Fruit fly (Drosophila melanogaster) whole organism, embryonic: ENCODE results near the gene Mob3.

Source experiments
- ATbp ChIP-seq: fragments of 200-800 bp; sonication (Bioruptor generic); optimal IDR thresholded peaks from 2 replicates; lab custom pipeline; 2017; ENCODE audit warnings: missing biosample characterization, mild to moderate bottlenecking, missing genetic modification characterization, missing genetic modification reagents
- Awh ChIP-seq: fragments of 200-800 bp; sonication (Bioruptor generic); IDR thresholded peaks from 2 replicates; pipeline ENCODE4, ENCODE4 v1.3.6; 2022; ENCODE audit warnings: missing biosample characterization, missing genetic modification characterization
- B-H2 ChIP-seq: fragments of 200-800 bp; sonication (Bioruptor generic); optimal IDR thresholded peaks from 2 replicates; lab custom pipeline; 2018; ENCODE audit warnings: missing biosample characterization, mild to moderate bottlenecking, missing genetic modification characterization
- BtbVII ChIP-seq: fragments of 200-800 bp; sonication (Bioruptor generic); optimal IDR thresholded peaks from 3 replicates; lab custom pipeline; 2017; ENCODE audit warnings: missing biosample characterization, mild to moderate bottlenecking, missing genetic modification characterization
- CG10274 ChIP-seq: fragments of 200-800 bp; sonication (Bioruptor generic); optimal IDR thresholded peaks from 3 replicates; lab custom pipeline; 2017; ENCODE audit warnings: missing biosample characterization, mild to moderate bottlenecking, missing genetic modification characterization
- CG10431 ChIP-seq: fragments of 200-800 bp; sonication (Bioruptor generic); optimal IDR thresholded peaks from 3 replicates; lab custom pipeline; 2018; ENCODE audit warnings: missing biosample characterization, mild to moderate bottlenecking, missing genetic modification characterization
- CG10565 ChIP-seq: fragments of 200-800 bp; sonication (Bioruptor generic); optimal IDR thresholded peaks from 3 replicates; lab custom pipeline; 2016; ENCODE audit warnings: missing biosample characterization, mild to moderate bottlenecking, missing genetic modification characterization
- CG11085 ChIP-seq: fragments of 200-800 bp; sonication (Bioruptor generic); IDR thresholded peaks from 2 replicates; pipeline ENCODE4 v1.3.6; 2022; ENCODE audit warnings: missing biosample characterization, missing genetic modification characterization
- CG11093 ChIP-seq: fragments of 200-800 bp; sonication (Bioruptor generic); IDR thresholded peaks from 3 replicates; pipeline ENCODE4 v1.3.6; 2022; ENCODE audit warnings: missing biosample characterization, missing genetic modification characterization
- CG1233 ChIP-seq: fragments of 200-800 bp; sonication (Bioruptor generic); optimal IDR thresholded peaks from 4 replicates; lab custom pipeline; 2018; ENCODE audit warnings: missing biosample characterization, mild to moderate bottlenecking, missing genetic modification characterization
- CG1603 ChIP-seq: fragments of 200-800 bp; sonication (Bioruptor generic); optimal IDR thresholded peaks from 2 replicates; lab custom pipeline; 2019; ENCODE audit warnings: missing biosample characterization, mild to moderate bottlenecking, missing genetic modification characterization, moderate library complexity
- CG17359 ChIP-seq: fragments of 200-800 bp; sonication (Bioruptor generic); optimal IDR thresholded peaks from 3 replicates; lab custom pipeline; 2018; ENCODE audit warnings: missing biosample characterization, mild to moderate bottlenecking, missing genetic modification characterization, moderate library complexity
- CG17385 ChIP-seq: fragments of 200-800 bp; sonication (Bioruptor generic); optimal IDR thresholded peaks from 3 replicates; lab custom pipeline; 2018; ENCODE audit warnings: missing biosample characterization, mild to moderate bottlenecking, missing genetic modification characterization
- CG17612 ChIP-seq: fragments of 200-800 bp; sonication (Bioruptor generic); IDR thresholded peaks from 2 replicates; pipeline ENCODE4 v1.3.6; 2022; ENCODE audit warnings: missing biosample characterization, missing genetic modification characterization
- CG2120 ChIP-seq: fragments of 200-800 bp; sonication (Bioruptor generic); optimal IDR thresholded peaks from 3 replicates; lab custom pipeline; 2016; ENCODE audit warnings: missing biosample characterization, missing genetic modification characterization
- CG2129 ChIP-seq: fragments of 200-800 bp; sonication (Bioruptor generic); IDR thresholded peaks from 2 replicates; pipeline ENCODE4 v1.3.6; 2022; ENCODE audit warnings: missing biosample characterization, missing genetic modification characterization; ENCODE audit not compliant: partially characterized antibody
- CG4328 ChIP-seq: fragments of 200-800 bp; sonication (Bioruptor generic); optimal IDR thresholded peaks from 3 replicates; lab custom pipeline; 2017; ENCODE audit warnings: missing biosample characterization, missing genetic modification reagents, missing genetic modification characterization
- CG4360 ChIP-seq: fragments of 200-800 bp; sonication (Bioruptor generic); IDR thresholded peaks from 2 replicates; pipeline ENCODE4 v1.3.6; 2022; ENCODE audit warnings: missing biosample characterization, missing genetic modification characterization
- CG4424 ChIP-seq: fragments of 200-800 bp; sonication (Bioruptor generic); optimal IDR thresholded peaks from 3 replicates; lab custom pipeline; 2016; ENCODE audit warnings: missing biosample characterization, missing genetic modification characterization
- CG4820 ChIP-seq: fragments of 200-800 bp; sonication (Bioruptor generic); optimal IDR thresholded peaks from 3 replicates; lab custom pipeline; 2016; ENCODE audit warnings: missing biosample characterization, missing genetic modification characterization
- CG6765 ChIP-seq: fragments of 200-800 bp; sonication (Bioruptor generic); optimal IDR thresholded peaks from 3 replicates; lab custom pipeline; 2017; ENCODE audit warnings: missing biosample characterization, mild to moderate bottlenecking, missing genetic modification characterization
- CG6791 ChIP-seq: fragments of 200-800 bp; sonication (Bioruptor generic); IDR thresholded peaks from 3 replicates; pipeline ENCODE4 v1.3.6; 2022; ENCODE audit warnings: missing biosample characterization, missing genetic modification characterization; ENCODE audit not compliant: partially characterized antibody
- CG7271 ChIP-seq: fragments of 200-800 bp; sonication (Bioruptor generic); optimal IDR thresholded peaks from 2 replicates; lab custom pipeline; 2018; ENCODE audit warnings: missing biosample characterization, mild to moderate bottlenecking, missing genetic modification characterization, moderate library complexity
- CG7556 ChIP-seq: fragments of 200-800 bp; sonication (Bioruptor generic); optimal IDR thresholded peaks from 2 replicates; lab custom pipeline; 2017; ENCODE audit warnings: missing biosample characterization, mild to moderate bottlenecking, missing genetic modification characterization
- CG7928 ChIP-seq: fragments of 200-800 bp; sonication (Bioruptor generic); optimal IDR thresholded peaks from 2 replicates; lab custom pipeline; 2017; ENCODE audit warnings: missing biosample characterization, mild to moderate bottlenecking, missing genetic modification characterization
- CG7987 ChIP-seq: fragments of 200-800 bp; sonication (Bioruptor generic); optimal IDR thresholded peaks from 2 replicates; lab custom pipeline; 2018; ENCODE audit warnings: missing biosample characterization, mild to moderate bottlenecking, missing genetic modification characterization, moderate library complexity
- CG8281 ChIP-seq: fragments of 200-800 bp; sonication (Bioruptor generic); optimal IDR thresholded peaks from 2 replicates; lab custom pipeline; 2018; ENCODE audit warnings: missing biosample characterization, mild to moderate bottlenecking, missing genetic modification characterization, moderate library complexity
- CG8388 ChIP-seq: fragments of 200-800 bp; sonication (Bioruptor generic); optimal IDR thresholded peaks from 2 replicates; lab custom pipeline; 2019; ENCODE audit warnings: missing biosample characterization, mild to moderate bottlenecking, missing genetic modification characterization, moderate library complexity
- CG9876 ChIP-seq: fragments of 200-800 bp; sonication (Bioruptor generic); optimal IDR thresholded peaks from 2 replicates; lab custom pipeline; 2016; ENCODE audit warnings: missing biosample characterization, missing genetic modification characterization
- CkIIα-i1 ChIP-seq: fragments of 200-800 bp; sonication (Bioruptor generic); IDR thresholded peaks from 2 replicates; pipeline ENCODE4 v1.3.6; 2022; ENCODE audit warnings: missing biosample characterization, missing genetic modification characterization
- Gsc ChIP-seq: fragments of 200-800 bp; sonication (Bioruptor generic); IDR thresholded peaks from 2 replicates; pipeline ENCODE4 v1.3.6; 2022; ENCODE audit warnings: missing biosample characterization, missing genetic modification characterization
- HmgZ ChIP-seq: fragments of 200-800 bp; sonication (Bioruptor generic); optimal IDR thresholded peaks from 2 replicates; lab custom pipeline; 2018; ENCODE audit warnings: missing biosample characterization, mild to moderate bottlenecking, missing genetic modification characterization
- Hr3 ChIP-seq: fragments of 200-800 bp; sonication (Bioruptor generic); optimal IDR thresholded peaks from 3 replicates; lab custom pipeline; 2016; ENCODE audit warnings: missing biosample characterization, missing genetic modification characterization
- Max ChIP-seq: fragments of 200-800 bp; sonication (Bioruptor generic); optimal IDR thresholded peaks from 2 replicates; lab custom pipeline; 2016; ENCODE audit warnings: missing biosample characterization, mild to moderate bottlenecking, missing genetic modification characterization
- Scr ChIP-seq: fragments of 200-800 bp; sonication (Bioruptor generic); IDR thresholded peaks from 2 replicates; pipeline ENCODE4 v1.3.6; 2022; ENCODE audit warnings: missing biosample characterization, missing genetic modification characterization; ENCODE audit not compliant: partially characterized antibody
- Tbp ChIP-seq: fragments of >200 bp; optimal IDR thresholded peaks from 2 replicates; lab custom pipeline; 2018; ENCODE audit warnings: missing biosample characterization, missing genetic modification characterization
- ab ChIP-seq: fragments of 200-800 bp; sonication (Bioruptor generic); optimal IDR thresholded peaks from 2 replicates; lab custom pipeline; 2016; ENCODE audit warnings: missing biosample characterization, missing genetic modification characterization
- ac ChIP-seq: fragments of 200-800 bp; sonication (Bioruptor generic); optimal IDR thresholded peaks from 3 replicates; lab custom pipeline; 2017; ENCODE audit warnings: missing biosample characterization, mild to moderate bottlenecking, missing genetic modification characterization
- ara ChIP-seq: fragments of 200-800 bp; sonication (Bioruptor generic); IDR thresholded peaks from 2 replicates; pipeline ENCODE4 v1.3.6; 2022; ENCODE audit warnings: missing biosample characterization, missing genetic modification characterization
- bsh ChIP-seq, 2 experiments: fragments of 200-800 bp; sonication (Bioruptor generic); optimal IDR thresholded peaks; 2 replicates each; lab custom pipeline; 2017 to 2018; ENCODE audit warnings: mild to moderate bottlenecking in 2 of 2, missing biosample characterization in 2 of 2, missing genetic modification characterization in 2 of 2, moderate library complexity in 1 of 2
- chm ChIP-seq: fragments of 200-800 bp; sonication (Bioruptor generic); IDR thresholded peaks from 2 replicates; pipeline ENCODE4 v1.3.6; 2022; ENCODE audit warnings: missing biosample characterization, missing genetic modification characterization
- hb ChIP-seq: fragments of 200-800 bp; sonication (Bioruptor generic); IDR thresholded peaks from 3 replicates; pipeline ENCODE4 v1.3.6; 2022; ENCODE audit warnings: missing biosample characterization, missing genetic modification characterization; ENCODE audit not compliant: partially characterized antibody
- nau ChIP-seq: fragments of 200-800 bp; sonication (Bioruptor generic); optimal IDR thresholded peaks from 3 replicates; lab custom pipeline; 2017; ENCODE audit warnings: missing biosample characterization, mild to moderate bottlenecking, missing genetic modification characterization, missing genetic modification reagents
- oc ChIP-seq: fragments of 200-800 bp; sonication (Bioruptor generic); optimal IDR thresholded peaks from 2 replicates; lab custom pipeline; 2018; ENCODE audit warnings: missing biosample characterization, mild to moderate bottlenecking, missing genetic modification characterization, moderate library complexity
- odd ChIP-seq: fragments of 200-800 bp; sonication (Bioruptor generic); optimal IDR thresholded peaks from 2 replicates; lab custom pipeline; 2017; ENCODE audit warnings: missing biosample characterization, mild to moderate bottlenecking, missing genetic modification characterization
- slou ChIP-seq: fragments of 200-800 bp; sonication (Bioruptor generic); optimal IDR thresholded peaks from 3 replicates; lab custom pipeline; 2016; ENCODE audit warnings: missing biosample characterization, missing genetic modification characterization
- stwl ChIP-seq: fragments of 200-800 bp; sonication (Bioruptor generic); optimal IDR thresholded peaks from 3 replicates; lab custom pipeline; 2018; ENCODE audit warnings: missing biosample characterization, mild to moderate bottlenecking, missing genetic modification characterization, moderate library complexity
- tll ChIP-seq, 2 experiments: fragments of 200-800 bp in 1 of 2; fragments of >200 bp in 1 of 2; sonication (Bioruptor generic) in 1 of 2; optimal IDR thresholded peaks; 2 replicates each; lab custom pipeline; 2017 to 2019; ENCODE audit warnings: missing biosample characterization in 2 of 2, missing genetic modification characterization in 2 of 2, mild to moderate bottlenecking in 1 of 2, moderate library complexity in 1 of 2
- trh ChIP-seq: fragments of 200-800 bp; sonication (Bioruptor generic); optimal IDR thresholded peaks from 2 replicates; lab custom pipeline; 2016; ENCODE audit warnings: missing biosample characterization, missing genetic modification characterization
- vnd ChIP-seq: fragments of 200-800 bp; sonication (Bioruptor generic); IDR thresholded peaks from 3 replicates; pipeline ENCODE4 v1.3.6; 2022; ENCODE audit warnings: missing biosample characterization, missing genetic modification characterization; ENCODE audit not compliant: partially characterized antibody
- yki ChIP-seq: fragments of >200 bp; optimal IDR thresholded peaks from 3 replicates; lab custom pipeline; 2018

The Mob3 gene

dm6 chr2L:10276846-10277245 lies 11.7 kb downstream of the Mob3 start (continued):
- TF ChIP-seq trh (no peak), CG8388 (no peak), chm (GFP tag; lab: Robert Waterston, UW) (no peak), CG11093 (GFP tag; lab: Robert Waterston, UW) (0 out of 3 replicates have a peak, but pooled peaks have one; percentile 43), CG4328 (GFP tag; lab: Kevin White, UChicago) (no peak), HmgZ (tag; lab: Kevin White, UChicago) (no peak), CG7987 (GFP tag; lab: Kevin White, UChicago) (peak; percentile 11), Gsc (GFP tag; lab: Robert Waterston, UW) (no peak), CG4360 (GFP tag; lab: Robert Waterston, UW) (no peak), CG2120 (GFP tag; lab: Kevin White, UChicago) (no peak), B-H2 (GFP tag; lab: Kevin White, UChicago) (no peak), yki (no peak), tll (GFP tag; optimal IDR thresholded peaks at IDR 0.05; lab: Kevin White, UChicago) (no peak), CG6765 (GFP tag; lab: Kevin White, UChicago) (no peak), BtbVII (no peak), CG1233 (GFP tag; lab: Kevin White, UChicago) (no peak), CG11085 (GFP tag; lab: Robert Waterston, UW) (no peak), CG6791 (GFP tag; lab: Robert Waterston, UW) (no peak), CG7271 (no peak), stwl (tag; lab: Kevin White, UChicago) (no peak), CG10274 (GFP tag; lab: Kevin White, UChicago) (no peak), CG1603 (peak; percentile 65), hb (GFP tag; lab: Robert Waterston, UW) (no peak), ara (GFP tag; lab: Robert Waterston, UW) (no peak), CG17385 (GFP tag; lab: Kevin White, UChicago) (no peak), vnd (no peak), CG4424 (GFP tag; lab: Kevin White, UChicago) (no peak), slou (no peak), oc (tag; lab: Kevin White, UChicago) (no peak), CG10431 (GFP tag; lab: Kevin White, UChicago) (no peak), Tbp (GFP tag; lab: Kevin White, UChicago) (no peak), nau (GFP tag; lab: Kevin White, UChicago) (no peak), ac (GFP tag; lab: Kevin White, UChicago) (no peak), Scr (GFP tag; lab: Robert Waterston, UW) (no peak), bsh (GFP tag; optimal IDR thresholded peaks at IDR 0.05; lab: Kevin White, UChicago) (peak; percentile 9 to 22), CG7928 (GFP tag; lab: Kevin White, UChicago) (no peak), CG4820 (peak; percentile 25), CG17612 (GFP tag; lab: Robert Waterston, UW) (no peak), Max (GFP tag; lab: Kevin White, UChicago) (no peak), CkIIα-i1 (no peak), CG10565 (GFP tag; lab: Kevin White, UChicago) (no peak), ATbp (GFP tag; lab: Kevin White, UChicago) (no peak), CG8281 (tag; lab: Kevin White, UChicago) (no peak), CG9876 (no peak), CG7556 (no peak), ab (no peak), CG17359 (tag; lab: Kevin White, UChicago) (no peak), Awh (GFP tag; lab: Robert Waterston, UW) (no peak; the same call in 1 of the 2 replicates), CG2129 (no peak), odd (GFP tag; lab: Kevin White, UChicago) (no peak), Hr3 (GFP tag; lab: Kevin White, UChicago) (no peak)
